Worm (Caenorhabditis elegans): Measurements from ENCODE around the gene phf-31.

DNA sequence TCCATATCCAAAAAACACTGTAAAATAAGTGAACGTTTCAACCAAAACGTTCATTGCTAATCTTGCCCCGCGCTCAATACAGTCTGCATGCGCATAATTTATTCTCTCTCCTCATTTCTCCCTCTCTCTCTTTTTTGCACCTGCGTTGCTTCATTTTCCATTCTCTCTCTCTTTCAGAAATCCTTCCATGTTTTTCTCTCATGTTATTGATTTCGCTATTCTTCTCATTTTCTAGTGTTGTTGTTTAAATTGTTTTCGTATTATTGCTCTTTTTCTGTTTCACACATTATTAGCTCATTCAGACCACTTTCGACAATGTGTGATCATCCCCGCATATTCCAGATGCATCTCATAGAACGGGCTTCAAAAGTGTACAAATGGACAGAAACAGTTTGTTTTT, at the start of gene phf-31:
- TF ChIP-seq dpl-1 (GFP tag; optimal IDR thresholded peaks at IDR 0.05) (no peak), ekl-4 (GFP tag; IDR thresholded peaks at IDR 0.05) (no peak), nfya-1 (tag; optimal IDR thresholded peaks at IDR 0.05; ENCODE audit: borderline replicate concordance, insufficient read depth) (no peak), C17E4.6 (GFP tag; IDR thresholded peaks at IDR 0.05) (no peak), lin-40 (tag; optimal IDR thresholded peaks at IDR 0.05) (no peak), tlf-1 (GFP tag; optimal IDR thresholded peaks at IDR 0.05) (no peak), T07F8.4 (tag; optimal IDR thresholded peaks at IDR 0.05) (no peak), tbx-9 (tag; optimal IDR thresholded peaks at IDR 0.05; ENCODE audit: borderline replicate concordance) (no peak)

Data from whole organism, young adult.